Worm (Caenorhabditis elegans): ENCODE results near the gene ifp-1.

Gene ifp-1

DNA sequence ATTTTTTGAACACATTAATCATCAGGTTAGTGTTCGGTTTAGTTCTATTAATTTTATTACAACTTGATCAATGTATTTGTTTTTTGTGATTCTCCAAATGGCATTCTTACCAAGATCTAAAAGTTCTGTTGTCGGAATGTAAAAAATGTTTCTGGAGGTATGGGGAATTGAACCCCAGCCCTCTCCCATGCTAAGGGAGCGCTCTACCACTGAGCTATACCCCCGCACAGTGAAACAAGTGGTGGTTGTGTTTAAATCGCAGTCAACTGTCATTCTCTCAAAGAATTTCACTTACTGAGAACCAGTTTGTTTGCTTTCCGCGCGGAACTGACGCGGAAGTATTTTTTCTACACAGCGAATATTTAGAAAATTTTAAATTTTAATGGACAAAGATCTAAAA lies 42.3 kb downstream of the ifp-1 start (continued):
- TF ChIP-seq elt-3 (tag; optimal IDR thresholded peaks at IDR 0.05) (no peak), elt-1 (tag; optimal IDR thresholded peaks at IDR 0.05) (no peak), elt-2 (tag; optimal IDR thresholded peaks at IDR 0.05) (peak; percentile 42), nhr-28 (tag; optimal IDR thresholded peaks at IDR 0.05) (no peak), skn-1 (tag; optimal IDR thresholded peaks at IDR 0.05) (no peak), ZK546.5 (tag; optimal IDR thresholded peaks at IDR 0.05) (no peak), unc-62 (GFP tag; optimal IDR thresholded peaks at IDR 0.05) (no peak), ceh-28 (tag; optimal IDR thresholded peaks at IDR 0.05) (no peak), nhr-11 (tag; optimal IDR thresholded peaks at IDR 0.05) (no peak), nhr-25 (tag; optimal IDR thresholded peaks at IDR 0.05) (peak; percentile 35), ceh-9 (tag; optimal IDR thresholded peaks at IDR 0.05) (no peak), ceh-16 (tag; optimal IDR thresholded peaks at IDR 0.05) (no peak), egl-5 (tag; optimal IDR thresholded peaks at IDR 0.05) (peak; percentile 52), mdl-1 (tag; optimal IDR thresholded peaks at IDR 0.05) (no peak), pha-4 (tag; optimal IDR thresholded peaks at IDR 0.05) (peak; percentile 39), fos-1 (tag; optimal IDR thresholded peaks at IDR 0.05) (no peak), nhr-76 (tag; optimal IDR thresholded peaks at IDR 0.05) (no peak), ama-1 (optimal IDR thresholded peaks at IDR 0.05) (no peak), tbx-2 (tag; optimal IDR thresholded peaks at IDR 0.05) (peak; percentile 51), sea-2 (GFP tag; optimal IDR thresholded peaks at IDR 0.05) (no peak), daf-12 (tag; optimal IDR thresholded peaks at IDR 0.05) (no peak), aly-2 (tag; optimal IDR thresholded peaks at IDR 0.05) (no peak), unc-39 (tag; optimal IDR thresholded peaks at IDR 0.05) (no peak), fkh-10 (GFP tag; optimal IDR thresholded peaks at IDR 0.05) (no peak), nhr-67 (tag; optimal IDR thresholded peaks at IDR 0.05) (no peak)

DNA sequence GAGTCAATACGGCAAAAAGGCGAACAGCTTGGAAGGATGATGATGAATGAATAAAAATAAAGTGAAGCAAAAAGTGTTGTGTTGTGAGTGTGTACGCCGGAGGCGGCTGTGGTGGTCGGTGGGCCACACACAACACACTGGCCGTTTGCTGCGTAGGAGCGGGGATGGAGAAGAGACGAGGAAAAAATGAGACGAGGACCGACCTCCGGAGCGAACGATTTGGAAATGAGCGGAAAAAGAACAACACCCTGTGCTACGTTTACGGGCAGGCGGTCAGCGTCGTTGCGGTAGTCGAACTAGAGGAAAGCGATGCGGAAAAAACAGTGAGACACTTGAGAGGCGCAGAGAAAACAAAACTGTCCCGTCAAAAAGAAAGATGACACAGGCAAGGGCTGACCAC lies 42.8 kb downstream of the ifp-1 start:
- no peak for TF ChIP-seq egl-27 (tag; optimal IDR thresholded peaks at IDR 0.05)
- TF ChIP-seq nhr-23 (tag; optimal IDR thresholded peaks at IDR 0.05): peak; percentile 39
- TF ChIP-seq ztf-11 (tag; optimal IDR thresholded peaks at IDR 0.05): no peak
- no peak for TF ChIP-seq aly-2 (tag; optimal IDR thresholded peaks at IDR 0.05)
- TF ChIP-seq nhr-237 (tag; optimal IDR thresholded peaks at IDR 0.05): no peak
- TF ChIP-seq ceh-82 (tag; optimal IDR thresholded peaks at IDR 0.05): no peak
- no peak for TF ChIP-seq eor-1 (tag; optimal IDR thresholded peaks at IDR 0.05)
- no peak for TF ChIP-seq unc-39 (tag; optimal IDR thresholded peaks at IDR 0.05)
- TF ChIP-seq ztf-4 (tag; optimal IDR thresholded peaks at IDR 0.05): no peak
- TF ChIP-seq elt-3 (tag; optimal IDR thresholded peaks at IDR 0.05): no peak
- TF ChIP-seq fos-1 (tag; optimal IDR thresholded peaks at IDR 0.05): no peak
- TF ChIP-seq lin-39 (tag; optimal IDR thresholded peaks at IDR 0.05): peak; percentile 26
- no peak for TF ChIP-seq zag-1 (tag; optimal IDR thresholded peaks at IDR 0.05)
- peak; percentile 44 for TF ChIP-seq egl-5 (tag; optimal IDR thresholded peaks at IDR 0.05)

DNA sequence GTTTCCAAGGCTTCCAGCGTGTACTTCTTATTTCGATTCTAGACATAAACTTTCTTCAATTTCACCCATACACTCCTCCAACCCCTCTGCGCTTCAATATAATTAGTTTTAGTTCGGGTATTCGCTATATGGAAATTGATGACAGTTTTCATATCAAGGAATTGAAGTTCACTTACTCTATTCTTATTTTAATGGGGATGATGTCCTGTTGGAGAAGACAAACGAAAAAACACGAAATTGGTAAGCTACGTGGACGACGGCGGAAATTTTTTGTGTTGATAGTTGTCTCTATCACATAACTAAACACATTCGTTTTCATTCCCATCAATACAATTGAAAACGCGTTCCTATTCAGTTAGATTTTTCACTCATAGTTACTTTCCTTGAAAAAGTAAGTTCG lies 44.6 kb downstream of the ifp-1 start, which contains the start of gene F34H10.5:
TSS of gene F34H10.5 (plus strand) at position 301 of the 400 bp plus-strand sequence.
- TF ChIP-seq nhr-77 (tag; optimal IDR thresholded peaks at IDR 0.05) (no peak), ceh-28 (tag; optimal IDR thresholded peaks at IDR 0.05) (no peak), aly-2 (tag; optimal IDR thresholded peaks at IDR 0.05) (no peak), jun-1 (tag; optimal IDR thresholded peaks at IDR 0.05) (no peak), elt-3 (tag; optimal IDR thresholded peaks at IDR 0.05) (no peak), nhr-23 (tag; optimal IDR thresholded peaks at IDR 0.05) (no peak), egl-5 (tag; optimal IDR thresholded peaks at IDR 0.05) (no peak), mdl-1 (tag; optimal IDR thresholded peaks at IDR 0.05) (no peak), zag-1 (tag; optimal IDR thresholded peaks at IDR 0.05) (no peak)

DNA sequence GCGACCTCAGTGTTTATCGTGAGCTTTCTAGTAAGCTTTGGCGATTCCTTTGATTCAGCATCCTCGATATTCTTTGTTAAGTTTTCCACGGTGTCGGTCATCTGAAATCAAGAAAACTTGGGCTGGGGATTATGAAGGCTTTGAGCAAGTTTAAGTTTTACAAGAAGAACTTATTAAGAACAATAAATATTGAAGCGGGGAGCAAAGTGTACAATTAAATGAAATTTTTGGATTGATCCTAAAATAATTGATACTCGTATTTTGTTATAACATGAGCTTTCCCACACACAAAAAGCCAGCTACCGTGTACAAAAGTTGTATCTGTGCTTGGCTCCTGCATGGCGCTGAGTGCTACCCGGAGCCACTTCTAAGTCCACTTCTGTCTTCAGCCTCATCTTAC lies 45.0 kb downstream of the ifp-1 start, which contains the start of gene F34H10.3:
TSS of gene F34H10.3 (minus strand) at position 101 of the 400 bp plus-strand sequence.
- TF ChIP-seq nhr-76 (tag; optimal IDR thresholded peaks at IDR 0.05): no peak
- TF ChIP-seq tbx-2 (tag; optimal IDR thresholded peaks at IDR 0.05): no peak
- TF ChIP-seq eor-1 (tag; optimal IDR thresholded peaks at IDR 0.05): no peak
- TF ChIP-seq ZK546.5 (tag; optimal IDR thresholded peaks at IDR 0.05): no peak
- TF ChIP-seq nhr-12 (tag; optimal IDR thresholded peaks at IDR 0.05): no peak
- no peak for TF ChIP-seq nhr-43 (tag; optimal IDR thresholded peaks at IDR 0.05; ENCODE audit: poor library complexity, severe bottlenecking)
- TF ChIP-seq ceh-16 (tag; optimal IDR thresholded peaks at IDR 0.05): no peak
- TF ChIP-seq lin-15B (tag; optimal IDR thresholded peaks at IDR 0.05): no peak
- no peak for TF ChIP-seq nhr-25 (tag; optimal IDR thresholded peaks at IDR 0.05)
- no peak for TF ChIP-seq ztf-4 (tag; optimal IDR thresholded peaks at IDR 0.05)
- no peak for TF ChIP-seq R02D3.7 (tag; optimal IDR thresholded peaks at IDR 0.05)
- TF ChIP-seq nhr-23 (tag; optimal IDR thresholded peaks at IDR 0.05): no peak
- TF ChIP-seq nhr-28 (tag; optimal IDR thresholded peaks at IDR 0.05): no peak
- TF ChIP-seq pha-4 (tag; optimal IDR thresholded peaks at IDR 0.05): no peak
- no peak for TF ChIP-seq nhr-67 (tag; optimal IDR thresholded peaks at IDR 0.05)
- TF ChIP-seq nhr-11 (tag; optimal IDR thresholded peaks at IDR 0.05): no peak
- no peak for TF ChIP-seq mml-1 (tag; optimal IDR thresholded peaks at IDR 0.05)
